Worm (Caenorhabditis elegans): ENCODE results near the gene rpl-9.

ce11 chrIII:7566098-7566497 is 6.5 kb downstream of the rpl-9 start, which contains the start of gene ttr-32:
- TF ChIP-seq elt-3 (tag; optimal IDR thresholded peaks at IDR 0.05) (no peak), elt-1 (tag; optimal IDR thresholded peaks at IDR 0.05; ENCODE audit: borderline replicate concordance, insufficient read depth) (no peak), blmp-1 (tag; optimal IDR thresholded peaks at IDR 0.05) (no peak)

Measured in whole organism, mixed stage, embryonic.